Worm (Caenorhabditis elegans) whole organism, early embryonic: ENCODE data around the gene irg-3.

ENCODE experiments used
- ama-1 ChIP-seq: fragments of 150-350 bp; optimal IDR thresholded peaks from 2 replicates; lab custom pipeline; 2014
- flt-1 ChIP-seq: fragments of 200-800 bp; sonication (Bioruptor generic); IDR thresholded peaks from 2 replicates; pipeline ENCODE4 v1.3.6; 2022; ENCODE audit warnings: missing genetic modification characterization, missing compliant biosample characterization
- hnd-1 ChIP-seq: sonication (generic microtip); optimal IDR thresholded peaks from 2 replicates; lab custom pipeline; 2016; ENCODE audit warnings: missing genetic modification characterization, missing compliant biosample characterization
- tbx-11 ChIP-seq: fragments of 200-800 bp; sonication (Bioruptor generic); IDR thresholded peaks from 2 replicates; pipeline ENCODE4 v1.3.6; 2022; ENCODE audit warnings: missing genetic modification characterization, missing compliant biosample characterization

DNA sequence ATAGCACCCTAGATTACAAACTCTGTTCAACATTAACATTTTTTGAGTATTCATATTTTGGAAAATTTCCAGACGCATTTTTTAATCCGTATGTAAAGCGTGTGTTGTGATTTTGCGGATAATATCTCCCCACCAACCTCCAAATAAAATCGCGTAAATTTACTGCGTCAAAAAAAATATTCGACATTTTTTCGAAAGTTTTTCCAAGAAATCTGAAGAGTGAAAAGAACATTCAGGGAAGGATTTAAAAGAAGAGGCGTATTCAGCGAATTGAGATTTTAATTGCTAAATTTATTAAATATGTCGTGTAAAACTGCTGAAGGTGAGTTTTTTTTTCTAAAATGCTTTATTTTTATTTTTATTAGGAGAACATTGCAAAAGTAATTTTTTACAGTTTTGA, 18.5 kb upstream of the irg-3 start, which contains the start of gene nhr-290:
- no peak for TF ChIP-seq ama-1 (lab: Kevin White, UChicago)
- TF ChIP-seq hnd-1 (tag; lab: Kevin White, UChicago) = no peak
- TF ChIP-seq flt-1 = no peak
- no peak for TF ChIP-seq tbx-11 (GFP tag; lab: Robert Waterston, UW)
